Worm (Caenorhabditis elegans): Measurements from ENCODE around the gene F47B10.4.

- TF ChIP-seq W03F9.2 (tag; optimal IDR thresholded peaks at IDR 0.05) (no peak), him-1 (tag; optimal IDR thresholded peaks at IDR 0.05) (no peak)
Measured at ce11 chrX:10881984-10882383, 9.1 kb upstream of the F47B10.4 start, which contains the start of gene T21E8.6.

Data from whole organism, L4/young adult.